Fruit fly (Drosophila melanogaster) whole organism: Measurements from ENCODE around the gene CG16736.

Experiments used
- CG8478 ChIP-seq: fragments of >200 bp; optimal IDR thresholded peaks from 2 replicates; lab custom pipeline; 2018; ENCODE audit warnings: inconsistent platforms
- Dll ChIP-seq: fragments of >200 bp; optimal IDR thresholded peaks from 2 replicates; lab custom pipeline; 2017
- EcR ChIP-seq, 2 experiments: fragments of >200 bp; optimal IDR thresholded peaks; 2 replicates each; lab custom pipeline; 2017; ENCODE audit warnings: missing biosample characterization in 2 of 2, missing genetic modification characterization in 2 of 2, missing genetic modification reagents in 2 of 2
- pan ChIP-seq: fragments of >200 bp; optimal IDR thresholded peaks from 2 replicates; lab custom pipeline; 2017
- psq ChIP-seq: fragments of >200 bp; optimal IDR thresholded peaks from 2 replicates; lab custom pipeline; 2017
- usp ChIP-seq: fragments of >200 bp; optimal IDR thresholded peaks from 2 replicates; lab custom pipeline; 2017; ENCODE audit warnings: missing biosample characterization, missing genetic modification characterization, mixed read lengths

dm6 chr3R:9234756-9235255 is 22.7 kb downstream of the CG16736 start:
- TF ChIP-seq Dll (lab: Kevin White, UChicago), result no peak
- TF ChIP-seq psq (lab: Kevin White, UChicago), result no peak
- TF ChIP-seq usp (GFP tag; lab: Kevin White, UChicago), result no peak
- TF ChIP-seq EcR (GFP tag; optimal IDR thresholded peaks at IDR 0.05; lab: Kevin White, UChicago), result no peak
- TF ChIP-seq pan, result no peak
- no peak for TF ChIP-seq CG8478 (lab: Kevin White, UChicago)
